Fruit fly (Drosophila melanogaster): ENCODE results near the gene mbm.
A peak's percentile ranks its signal among the peaks of the same experiment; 100 is the strongest.

DNA sequence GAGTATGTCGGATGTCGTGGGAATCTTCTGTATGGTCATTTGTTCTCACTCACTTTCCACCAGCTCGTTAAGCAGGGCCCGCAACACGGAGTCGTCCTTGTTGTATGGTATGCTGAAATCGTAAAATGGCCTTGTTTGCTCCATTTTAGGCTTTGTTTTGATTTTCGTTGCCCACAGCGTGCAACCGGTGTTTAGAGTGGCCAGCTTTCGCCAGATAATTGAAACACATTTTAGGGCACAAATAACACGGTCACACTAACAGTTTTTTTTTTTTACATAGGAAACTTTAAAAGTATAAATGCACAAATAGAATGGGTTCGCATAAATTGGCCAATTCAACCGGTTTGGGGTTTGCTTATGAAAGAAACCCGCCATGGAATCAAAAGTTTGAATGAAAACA lies 21.3 kb downstream of the mbm start, which contains the start of gene Rpp30:
- TF ChIP-seq pad (GFP tag; optimal IDR thresholded peaks at IDR 0.05) (no peak), Clk (GFP tag; optimal IDR thresholded peaks at IDR 0.05) (no peak), toe (GFP tag; optimal IDR thresholded peaks at IDR 0.05) (no peak), kay (GFP tag; ENCODE audit: borderline replicate concordance) (no peak), CG5204 (GFP tag; optimal IDR thresholded peaks at IDR 0.05) (no peak), tj (GFP tag; optimal IDR thresholded peaks at IDR 0.05) (no peak), Mnt (GFP tag; optimal IDR thresholded peaks at IDR 0.05) (peak; percentile 82), CG7045 (GFP tag; optimal IDR thresholded peaks at IDR 0.05) (no peak), CG14711 (tag; optimal IDR thresholded peaks at IDR 0.05) (no peak)

Data from whole organism, adult.